Fruit fly (Drosophila melanogaster): ENCODE results near the gene Sol1.

The Sol1 gene

DNA sequence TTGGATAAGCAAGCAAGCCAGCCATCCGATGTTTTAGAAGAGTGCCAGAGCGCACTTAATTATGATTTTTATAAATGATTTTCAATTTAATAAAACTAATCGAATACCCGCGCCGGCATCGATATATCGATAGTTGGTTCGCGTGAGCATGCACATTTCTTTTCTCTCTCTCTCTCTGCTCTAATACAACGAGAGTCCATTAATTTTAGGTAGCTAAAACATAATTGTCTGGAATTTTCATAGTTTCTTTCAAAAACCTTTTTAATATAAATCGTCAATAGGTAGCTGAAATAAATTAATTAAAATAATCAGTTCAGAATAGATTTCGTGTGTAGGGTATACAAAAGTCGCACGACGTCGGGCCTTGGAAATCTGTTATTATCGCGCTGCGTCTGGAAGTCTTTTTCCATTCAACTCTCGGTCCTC is 62.9 kb downstream of the Sol1 start, which contains the start of gene CG18549 (continued):
- TF ChIP-seq CG1832 (GFP tag; optimal IDR thresholded peaks at IDR 0.05) (no peak), slp2 (GFP tag; optimal IDR thresholded peaks at IDR 0.05) (peak; percentile 99), seq (GFP tag; IDR thresholded peaks at IDR 0.05) (peak; percentile 100), nmo (GFP tag; optimal IDR thresholded peaks at IDR 0.05) (peak; percentile 100), hb (GFP tag; IDR thresholded peaks at IDR 0.05; ENCODE audit: partially characterized antibody) (peak; percentile 72; the same call in 2 of the 3 replicates), CG10274 (GFP tag; optimal IDR thresholded peaks at IDR 0.05) (peak; percentile 98), eve (GFP tag; optimal IDR thresholded peaks at IDR 0.05) (no peak), CG2678 (tag; optimal IDR thresholded peaks at IDR 0.05) (peak; percentile 100), CG17328 (GFP tag; IDR thresholded peaks at IDR 0.05) (peak; percentile 100), cato (GFP tag; optimal IDR thresholded peaks at IDR 0.05; ENCODE audit: borderline replicate concordance) (peak; percentile 99), CG17568 (GFP tag; optimal IDR thresholded peaks at IDR 0.05) (peak; percentile 100), zen2 (GFP tag; IDR thresholded peaks at IDR 0.05; ENCODE audit: partially characterized antibody) (peak; percentile 84), sna (GFP tag; IDR thresholded peaks at IDR 0.05; ENCODE audit: partially characterized antibody) (peak; percentile 85), CG13287 (GFP tag; IDR thresholded peaks at IDR 0.05; ENCODE audit: partially characterized antibody) (peak; percentile 88), MESR4 (GFP tag; optimal IDR thresholded peaks at IDR 0.05) (peak; percentile 97), row (GFP tag; IDR thresholded peaks at IDR 0.05) (peak; percentile 100), unpg (GFP tag; optimal IDR thresholded peaks at IDR 0.05) (peak; percentile 100), Sin3A (optimal IDR thresholded peaks at IDR 0.05) (no peak), ken (GFP tag; IDR thresholded peaks at IDR 0.05) (peak; percentile 100), Fer3 (tag; optimal IDR thresholded peaks at IDR 0.05) (peak; percentile 100), bab2 (GFP tag; optimal IDR thresholded peaks at IDR 0.05) (peak; percentile 100), Ssrp (tag; optimal IDR thresholded peaks at IDR 0.05) (peak; percentile 100), CG31441 (GFP tag; IDR thresholded peaks at IDR 0.05) (peak; percentile 99), CG18599 (GFP tag; optimal IDR thresholded peaks at IDR 0.05) (peak; percentile 100), vnd (GFP tag; IDR thresholded peaks at IDR 0.05; ENCODE audit: partially characterized antibody) (peak; percentile 65), CG17912 (GFP tag; optimal IDR thresholded peaks at IDR 0.05) (peak; percentile 100), Dip2 (GFP tag; IDR thresholded peaks at IDR 0.05) (peak; percentile 83), CG16813 (GFP tag; IDR thresholded peaks at IDR 0.05; ENCODE audit: partially characterized antibody) (peak; percentile 80), wek (GFP tag; optimal IDR thresholded peaks at IDR 0.05) (peak; percentile 98), CG9876 (GFP tag; optimal IDR thresholded peaks at IDR 0.05) (peak; percentile 96), CG3281 (GFP tag; optimal IDR thresholded peaks at IDR 0.05) (peak; percentile 99), dmrt11E (tag; optimal IDR thresholded peaks at IDR 0.05) (peak; percentile 100), CG3838 (GFP tag; optimal IDR thresholded peaks at IDR 0.05) (peak; percentile 99), Sox102F (GFP tag; optimal IDR thresholded peaks at IDR 0.05) (peak; percentile 100), trh (GFP tag; optimal IDR thresholded peaks at IDR 0.05) (peak; percentile 99), lov (optimal IDR thresholded peaks at IDR 0.05) (no peak), lov (GFP tag; IDR thresholded peaks at IDR 0.05) (peak; percentile 100), Med (GFP tag) (peak; percentile 100), luna (GFP tag; optimal IDR thresholded peaks at IDR 0.05) (peak; percentile 98), lilli (GFP tag; optimal IDR thresholded peaks at IDR 0.05) (peak; percentile 100), Vsx1 (GFP tag; optimal IDR thresholded peaks at IDR 0.05) (peak; percentile 99), hth (optimal IDR thresholded peaks at IDR 0.05) (no peak), CG33557 (GFP tag; optimal IDR thresholded peaks at IDR 0.05) (peak; percentile 100), kay (GFP tag; optimal IDR thresholded peaks at IDR 0.05) (peak; percentile 99), ash1 (GFP tag; optimal IDR thresholded peaks at IDR 0.05) (peak; percentile 98), az2 (GFP tag; optimal IDR thresholded peaks at IDR 0.05) (peak; percentile 100), ATbp (GFP tag; optimal IDR thresholded peaks at IDR 0.05) (peak; percentile 100), Bgb (GFP tag; IDR thresholded peaks at IDR 0.05; ENCODE audit: partially characterized antibody) (peak; percentile 82), CG10321 (GFP tag; IDR thresholded peaks at IDR 0.05) (peak; percentile 91), tap (tag; optimal IDR thresholded peaks at IDR 0.05) (peak; percentile 100)

Measured in whole organism, embryonic.